Worm (Caenorhabditis elegans) whole organism, early embryonic: Measurements from ENCODE around the gene gro-1.

Experiments
- aly-1 ChIP-seq: sonication (generic microtip); optimal IDR thresholded peaks from 2 replicates; lab custom pipeline; 2016; ENCODE audit warnings: missing genetic modification characterization, missing compliant biosample characterization
- ama-1 ChIP-seq: fragments of 150-350 bp; optimal IDR thresholded peaks from 2 replicates; lab custom pipeline; 2014

- TF ChIP-seq ama-1 (lab: Kevin White, UChicago) (no peak), aly-1 (no peak)
These were observed 1.5 kb upstream of the gro-1 start, which contains the start of the genes C34E10.9 and hap-1 for ce11 chrIII:5263299-5263993.
